Worm (Caenorhabditis elegans) whole organism, young adult: Measurements from ENCODE around the gene emre-1.

ENCODE experiments used
- Y53F4B.3 ChIP-seq: fragments of 200-800 bp; sonication (Bioruptor generic); IDR thresholded peaks from 2 replicates; pipeline ENCODE4 v1.3.6; 2022; ENCODE audit warnings: missing genetic modification reagents, missing genetic modification characterization, missing compliant biosample characterization
- nfya-1 ChIP-seq: sonication (generic microtip); optimal IDR thresholded peaks from 2 replicates; lab custom pipeline; 2017; ENCODE audit warnings: antibody characterized with exemption, missing compliant biosample characterization, missing genetic modification characterization, borderline replicate concordance; ENCODE audit not compliant: insufficient read depth
- nfyb-1 ChIP-seq: fragments of 200-800 bp; sonication (Bioruptor generic); IDR thresholded peaks from 2 replicates; pipeline ENCODE4 v1.3.6; 2022; ENCODE audit warnings: missing genetic modification reagents, missing genetic modification characterization, missing compliant biosample characterization
- nhr-90 ChIP-seq: sonication (generic microtip); optimal IDR thresholded peaks from 2 replicates; lab custom pipeline; 2016; ENCODE audit warnings: missing genotype, mild to moderate bottlenecking, missing genetic modification characterization, missing compliant biosample characterization
- rpc-1 ChIP-seq, 2 experiments: fragments of 150-350 bp in 1 of 2; sonication (generic microtip) in 1 of 2; optimal IDR thresholded peaks; 2 replicates each; lab custom pipeline; 2014 to 2018; ENCODE audit warnings: missing biosample characterization in 1 of 2, missing genetic modification characterization in 1 of 2, missing genetic modification reagents in 1 of 2, missing genotype in 1 of 2

ce11 chrX:14999101-14999500 lies 19.6 kb downstream of the emre-1 start, which contains the start of gene cutl-3:
- TF ChIP-seq nfyb-1, result no peak
- TF ChIP-seq Y53F4B.3 (GFP tag; lab: Robert Waterston, UW), result no peak
- TF ChIP-seq nfya-1 (tag; lab: Kevin White, UChicago), result no peak
- TF ChIP-seq rpc-1 (optimal IDR thresholded peaks at IDR 0.05; lab: Kevin White, UChicago), result no peak
- TF ChIP-seq rpc-1 (tag; optimal IDR thresholded peaks at IDR 0.05; lab: Kevin White, UChicago), result no peak
- TF ChIP-seq nhr-90, result no peak
